Worm (Caenorhabditis elegans) whole organism, early embryonic: Measurements from ENCODE around the gene pqn-87.

Experiments
- ceh-13 ChIP-seq: fragments of 200-800 bp; sonication (Bioruptor generic); optimal IDR thresholded peaks from 2 replicates; lab custom pipeline; 2018; ENCODE audit warnings: mild to moderate bottlenecking, missing genetic modification characterization, missing compliant biosample characterization
- hmbx-1 ChIP-seq: sonication (generic microtip); optimal IDR thresholded peaks from 2 replicates; lab custom pipeline; 2016; ENCODE audit warnings: mild to moderate bottlenecking, missing genetic modification characterization, missing compliant biosample characterization

DNA sequence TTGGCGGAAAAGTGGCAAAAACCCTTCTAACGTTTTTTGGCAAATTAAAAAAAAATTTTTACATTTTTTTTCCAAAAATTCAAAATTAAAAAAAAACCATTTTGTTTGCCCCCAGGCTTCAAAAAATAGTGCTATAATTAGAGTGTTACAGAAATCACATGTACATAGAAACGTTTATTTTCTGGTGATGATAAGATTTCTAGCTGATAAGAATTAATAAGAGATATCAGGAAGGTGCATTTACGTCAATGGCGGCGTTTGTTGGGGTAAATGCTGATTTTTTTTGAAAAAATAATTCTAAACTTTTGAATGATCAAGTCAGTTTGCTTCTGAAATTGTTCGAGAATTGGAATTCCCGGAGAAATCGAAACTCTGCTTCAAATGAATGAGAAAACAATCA lies 41.9 kb upstream of the pqn-87 start:
- TF ChIP-seq hmbx-1 (tag; lab: Kevin White, UChicago): no peak
- TF ChIP-seq ceh-13 (GFP tag; lab: Kevin White, UChicago): no peak
